Fruit fly (Drosophila melanogaster) whole organism, prepupa: ENCODE results near the gene sip1.

ENCODE experiments used
- Blimp-1 ChIP-seq: fragments of 200-800 bp; sonication (Bioruptor generic); optimal IDR thresholded peaks from 3 replicates; lab custom pipeline; 2017; ENCODE audit warnings: missing biosample characterization, missing genetic modification characterization, mild to moderate bottlenecking, moderate library complexity, missing genetic modification reagents
- CG10669 ChIP-seq: fragments of 200-800 bp; sonication (Bioruptor generic); optimal IDR thresholded peaks from 3 replicates; lab custom pipeline; 2018; ENCODE audit warnings: missing biosample characterization, mild to moderate bottlenecking, missing genetic modification characterization, moderate library complexity
- CG11294 ChIP-seq: fragments of 200-800 bp; sonication (Bioruptor generic); IDR thresholded peaks from 2 replicates; pipeline ENCODE4 v1.3.6; 2022; ENCODE audit warnings: missing biosample characterization, missing genetic modification characterization
- CG11762 ChIP-seq: fragments of 200-800 bp; sonication (Bioruptor generic); optimal IDR thresholded peaks from 3 replicates; lab custom pipeline; 2016; ENCODE audit warnings: missing biosample characterization, missing genetic modification characterization; ENCODE audit not compliant: insufficient read depth
- CG15336 ChIP-seq: fragments of 200-800 bp; sonication (Bioruptor generic); IDR thresholded peaks from 2 replicates; pipeline ENCODE4 v1.3.6; 2022; ENCODE audit warnings: missing biosample characterization, missing genetic modification characterization
- CG3032 ChIP-seq: fragments of 200-800 bp; optimal IDR thresholded peaks from 2 replicates; lab custom pipeline; 2019; ENCODE audit warnings: missing biosample characterization, mild to moderate bottlenecking, missing genetic modification characterization, moderate library complexity
- CG32006 ChIP-seq: fragments of 200-800 bp; sonication (Bioruptor generic); optimal IDR thresholded peaks from 3 replicates; lab custom pipeline; 2017; ENCODE audit warnings: missing biosample characterization, mild to moderate bottlenecking, missing genetic modification characterization
- CG34406 ChIP-seq: fragments of 200-800 bp; sonication (Bioruptor generic); optimal IDR thresholded peaks from 3 replicates; lab custom pipeline; 2016; ENCODE audit warnings: missing biosample characterization, missing genetic modification characterization
- CG3919 ChIP-seq: fragments of 200-800 bp; sonication (Bioruptor generic); optimal IDR thresholded peaks from 3 replicates; lab custom pipeline; 2016; ENCODE audit warnings: missing biosample characterization, missing genetic modification characterization
- CG6792 ChIP-seq: fragments of 200-800 bp; sonication (Bioruptor generic); optimal IDR thresholded peaks from 3 replicates; lab custom pipeline; 2016; ENCODE audit warnings: missing biosample characterization, missing genetic modification characterization
- CG6808 ChIP-seq: fragments of 200-800 bp; sonication (Bioruptor generic); optimal IDR thresholded peaks from 3 replicates; lab custom pipeline; 2017; ENCODE audit warnings: missing biosample characterization, missing genetic modification characterization, mild to moderate bottlenecking, moderate library complexity, missing genetic modification reagents
- CG6854 ChIP-seq: fragments of 200-800 bp; sonication (Bioruptor generic); optimal IDR thresholded peaks from 2 replicates; lab custom pipeline; 2017; ENCODE audit warnings: missing biosample characterization, mild to moderate bottlenecking, missing genetic modification characterization
- CG8119 ChIP-seq: fragments of 200-800 bp; sonication (Bioruptor generic); IDR thresholded peaks from 3 replicates; pipeline ENCODE4 v1.3.6; 2022; ENCODE audit warnings: missing biosample characterization, missing genetic modification characterization
- CG8632 ChIP-seq: fragments of 200-800 bp; sonication (Bioruptor generic); optimal IDR thresholded peaks from 3 replicates; lab custom pipeline; 2016; ENCODE audit warnings: missing biosample characterization, missing genetic modification characterization
- Eip75B ChIP-seq: fragments of 200-800 bp; sonication (Bioruptor generic); optimal IDR thresholded peaks from 3 replicates; lab custom pipeline; 2016; ENCODE audit warnings: missing biosample characterization, missing genetic modification characterization
- Eip78C ChIP-seq: fragments of 200-800 bp; sonication (Bioruptor generic); peaks from one replicate; lab custom pipeline; 2016; ENCODE audit warnings: missing biosample characterization, missing genetic modification characterization
- Hr39 ChIP-seq: fragments of 200-800 bp; sonication (Bioruptor generic); optimal IDR thresholded peaks from 2 replicates; lab custom pipeline; 2016; ENCODE audit warnings: missing biosample characterization, missing genetic modification characterization
- Met ChIP-seq: fragments of 200-800 bp; sonication (Bioruptor generic); optimal IDR thresholded peaks from 3 replicates; lab custom pipeline; 2016; ENCODE audit warnings: missing biosample characterization, missing genetic modification characterization
- Smox ChIP-seq: fragments of 200-800 bp; sonication (Bioruptor generic); optimal IDR thresholded peaks from 3 replicates; lab custom pipeline; 2016; ENCODE audit warnings: missing biosample characterization, missing genetic modification characterization
- Sox14 ChIP-seq: fragments of 200-800 bp; sonication (Bioruptor generic); optimal IDR thresholded peaks from 3 replicates; lab custom pipeline; 2016; ENCODE audit warnings: missing biosample characterization, missing genetic modification characterization
- cyc ChIP-seq: fragments of 200-800 bp; sonication (Bioruptor generic); optimal IDR thresholded peaks from 3 replicates; lab custom pipeline; 2016; ENCODE audit warnings: missing biosample characterization, missing genetic modification characterization
- eg ChIP-seq: fragments of 200-800 bp; sonication (Bioruptor generic); IDR thresholded peaks from 3 replicates; pipeline ENCODE4 v1.3.6; 2022; ENCODE audit warnings: missing biosample characterization, missing genetic modification characterization
- esn ChIP-seq: fragments of 200-800 bp; sonication (Bioruptor generic); optimal IDR thresholded peaks from 2 replicates; lab custom pipeline; 2016; ENCODE audit warnings: missing biosample characterization, mild to moderate bottlenecking, missing genetic modification characterization, moderate library complexity
- fkh ChIP-seq: fragments of 200-800 bp; sonication (Bioruptor generic); optimal IDR thresholded peaks from 3 replicates; lab custom pipeline; 2017; ENCODE audit warnings: missing biosample characterization, mild to moderate bottlenecking, missing genetic modification characterization, moderate library complexity
- lz ChIP-seq: fragments of 200-800 bp; sonication (Bioruptor generic); optimal IDR thresholded peaks from 3 replicates; lab custom pipeline; 2016; ENCODE audit warnings: missing biosample characterization, missing genetic modification characterization
- salr ChIP-seq, 2 experiments: fragments of 200-800 bp; sonication (Bioruptor generic); optimal IDR thresholded peaks; 3 replicates each; lab custom pipeline; 2016 to 2018; ENCODE audit warnings: missing biosample characterization in 2 of 2, missing genetic modification characterization in 2 of 2, mild to moderate bottlenecking in 1 of 2
- spab ChIP-seq: fragments of 200-800 bp; sonication (Bioruptor generic); optimal IDR thresholded peaks from 2 replicates; lab custom pipeline; 2017; ENCODE audit warnings: missing biosample characterization, mild to moderate bottlenecking, missing genetic modification characterization, missing genetic modification reagents
- ss ChIP-seq, 2 experiments: fragments of 200-800 bp; sonication (Bioruptor generic); optimal IDR thresholded peaks; 2 replicates in 1 of 2; 3 replicates in 1 of 2; lab custom pipeline; 2017 to 2018; ENCODE audit warnings: mild to moderate bottlenecking in 2 of 2, missing biosample characterization in 2 of 2, missing genetic modification characterization in 2 of 2, moderate library complexity in 1 of 2
- svp ChIP-seq: fragments of 200-800 bp; sonication (Bioruptor generic); peaks from one replicate; lab custom pipeline; 2016; ENCODE audit warnings: missing biosample characterization, missing genetic modification characterization
- topi ChIP-seq: fragments of 200-800 bp; sonication (Bioruptor generic); optimal IDR thresholded peaks from 3 replicates; lab custom pipeline; 2016; ENCODE audit warnings: missing biosample characterization, missing genetic modification characterization
- vri ChIP-seq: fragments of 200-800 bp; sonication (Bioruptor generic); optimal IDR thresholded peaks from 3 replicates; lab custom pipeline; 2016; ENCODE audit warnings: missing biosample characterization, mild to moderate bottlenecking, missing genetic modification characterization

Gene sip1

dm6 chr2L:5720407-5721228 is at the start of gene sip1, which contains the start of gene CG11149:
TSS of gene sip1 (plus strand) at chr2L:5721051.
TSS of gene CG11149 (minus strand) at chr2L:5720899.
- TF ChIP-seq CG10669 (GFP tag; lab: Kevin White, UChicago) (no peak), fkh (GFP tag; lab: Kevin White, UChicago) (peak; percentile 88), vri (GFP tag; lab: Kevin White, UChicago) (peak; percentile 77)

- TF ChIP-seq Hr39 (GFP tag; lab: Kevin White, UChicago) (no peak), esn (GFP tag; lab: Kevin White, UChicago) (no peak), topi (GFP tag; lab: Kevin White, UChicago) (no peak), CG11762 (GFP tag; lab: Kevin White, UChicago) (no peak), CG8632 (GFP tag; lab: Kevin White, UChicago) (no peak), Eip75B (no peak), fkh (GFP tag; lab: Kevin White, UChicago) (no peak), cyc (GFP tag; lab: Kevin White, UChicago) (no peak), vri (GFP tag; lab: Kevin White, UChicago) (no peak), ss (GFP tag; optimal IDR thresholded peaks at IDR 0.05; lab: Kevin White, UChicago) (no peak), CG6808 (GFP tag; lab: Kevin White, UChicago) (no peak), salr (GFP tag; optimal IDR thresholded peaks at IDR 0.05; lab: Kevin White, UChicago) (no peak), CG32006 (GFP tag; lab: Kevin White, UChicago) (no peak), CG3919 (GFP tag; lab: Kevin White, UChicago) (no peak)
Measured at dm6 chr2L:5678282-5678681, 42.6 kb upstream of the sip1 start, which contains the start of gene CG12511. TSS of gene CG12511 (plus strand) at chr2L:5678582.

- no peak for TF ChIP-seq Eip78C (GFP tag; lab: Kevin White, UChicago)
- no peak for TF ChIP-seq cyc (GFP tag; lab: Kevin White, UChicago)
- no peak for TF ChIP-seq fkh (GFP tag; lab: Kevin White, UChicago)
- no peak for TF ChIP-seq vri (GFP tag; lab: Kevin White, UChicago)
- TF ChIP-seq ss (GFP tag; optimal IDR thresholded peaks at IDR 0.05; lab: Kevin White, UChicago), result no peak
- no peak for TF ChIP-seq CG34406 (GFP tag; lab: Kevin White, UChicago)
- no peak for TF ChIP-seq Met (GFP tag; lab: Kevin White, UChicago)
- no peak for TF ChIP-seq Smox (GFP tag; lab: Kevin White, UChicago)
- no peak for TF ChIP-seq CG3919 (GFP tag; lab: Kevin White, UChicago)
- TF ChIP-seq topi (GFP tag; lab: Kevin White, UChicago), result no peak
- TF ChIP-seq CG3032 (tag; lab: Kevin White, UChicago), result no peak
- no peak for TF ChIP-seq Hr39 (GFP tag; lab: Kevin White, UChicago)
- TF ChIP-seq lz, result no peak
- TF ChIP-seq CG6854 (GFP tag; lab: Kevin White, UChicago), result no peak
- TF ChIP-seq eg (GFP tag; lab: Robert Waterston, UW), result no peak
Measured at dm6 chr2L:5706074-5706473, 14.8 kb upstream of the sip1 start, which contains the start of gene CG7236. TSS of gene CG7236 (plus strand) at chr2L:5706374.

dm6 chr2L:5716580-5716979 is 4.3 kb upstream of the sip1 start, which contains the start of the genes CG14007 and CG34011:
TSS of gene CG14007 (minus strand) at chr2L:5716680.
TSS of gene CG34011 (plus strand) at chr2L:5716701.
- TF ChIP-seq ss (GFP tag; optimal IDR thresholded peaks at IDR 0.05; lab: Kevin White, UChicago) (no peak), Blimp-1 (no peak), Hr39 (GFP tag; lab: Kevin White, UChicago) (no peak), Eip78C (GFP tag; lab: Kevin White, UChicago) (no peak), CG15336 (GFP tag; lab: Robert Waterston, UW) (no peak), spab (GFP tag; lab: Kevin White, UChicago) (no peak), salr (GFP tag; optimal IDR thresholded peaks at IDR 0.05; lab: Kevin White, UChicago) (no peak), CG11294 (no peak), CG8119 (GFP tag; lab: Robert Waterston, UW) (no peak), Sox14 (no peak), CG3919 (GFP tag; lab: Kevin White, UChicago) (no peak), CG34406 (GFP tag; lab: Kevin White, UChicago) (no peak), svp (GFP tag; lab: Kevin White, UChicago) (no peak), CG6792 (GFP tag; lab: Kevin White, UChicago) (no peak)
